Fruit fly (Drosophila melanogaster): ENCODE data around the gene CG1421.

CG1421 gene

dm6 chr2L:21902693-21903092 is at the start of gene CG1421:
CG1421 (plus strand) TSS chr2L:21902993.
- TF ChIP-seq Gug (GFP tag; IDR thresholded peaks at IDR 0.05) (no peak), CG34406 (GFP tag; optimal IDR thresholded peaks at IDR 0.05) (no peak), Smox (GFP tag; optimal IDR thresholded peaks at IDR 0.05) (no peak), CG3032 (tag; optimal IDR thresholded peaks at IDR 0.05) (no peak), CG11294 (GFP tag; IDR thresholded peaks at IDR 0.05) (no peak), CG15336 (GFP tag; IDR thresholded peaks at IDR 0.05) (no peak), achi (GFP tag; optimal IDR thresholded peaks at IDR 0.05) (no peak), net (GFP tag; optimal IDR thresholded peaks at IDR 0.05) (no peak), CG6854 (GFP tag; optimal IDR thresholded peaks at IDR 0.05) (no peak)

- TF ChIP-seq CG10631 (GFP tag; optimal IDR thresholded peaks at IDR 0.05) (no peak), Sox102F (GFP tag; optimal IDR thresholded peaks at IDR 0.05) (no peak), OdsH (GFP tag; optimal IDR thresholded peaks at IDR 0.05) (no peak), esn (GFP tag; optimal IDR thresholded peaks at IDR 0.05) (no peak), CG16779 (tag; optimal IDR thresholded peaks at IDR 0.05) (no peak), CG6163 (GFP tag; IDR thresholded peaks at IDR 0.05) (no peak), Eip75B (GFP tag; optimal IDR thresholded peaks at IDR 0.05) (no peak), Gug (GFP tag; IDR thresholded peaks at IDR 0.05) (no peak), CG4318 (GFP tag; optimal IDR thresholded peaks at IDR 0.05) (no peak), acj6 (GFP tag; optimal IDR thresholded peaks at IDR 0.05) (no peak), Sox14 (GFP tag; optimal IDR thresholded peaks at IDR 0.05) (no peak), CG6276 (GFP tag; optimal IDR thresholded peaks at IDR 0.05) (no peak), CG15336 (GFP tag; IDR thresholded peaks at IDR 0.05) (no peak)
Observed at dm6 chr2L:21853416-21853815, 49.4 kb upstream of the CG1421 start.

dm6 chr2L:21855064-21855463 is 47.7 kb upstream of the CG1421 start:
- TF ChIP-seq Lpt (GFP tag; optimal IDR thresholded peaks at IDR 0.05) (no peak), Hr38 (GFP tag; optimal IDR thresholded peaks at IDR 0.05) (no peak), dac (GFP tag; optimal IDR thresholded peaks at IDR 0.05) (no peak), Eip75B (GFP tag; optimal IDR thresholded peaks at IDR 0.05) (no peak), CG6163 (GFP tag; IDR thresholded peaks at IDR 0.05) (no peak), ss (GFP tag; optimal IDR thresholded peaks at IDR 0.05) (no peak), CG1621 (tag; optimal IDR thresholded peaks at IDR 0.05) (no peak), vri (GFP tag; optimal IDR thresholded peaks at IDR 0.05) (no peak), CG9139 (GFP tag; optimal IDR thresholded peaks at IDR 0.05) (no peak)

- TF ChIP-seq CG6808 (GFP tag; optimal IDR thresholded peaks at IDR 0.05) = no peak
- no peak for TF ChIP-seq CG11294 (GFP tag; IDR thresholded peaks at IDR 0.05)
- no peak for TF ChIP-seq Ets96B (tag; optimal IDR thresholded peaks at IDR 0.05)
- TF ChIP-seq CG10631 (GFP tag; optimal IDR thresholded peaks at IDR 0.05) = no peak
Observed at dm6 chr2L:21855824-21856223, 47.0 kb upstream of the CG1421 start.

dm6 chr2L:21857744-21858143 is 45.0 kb upstream of the CG1421 start:
- no peak for TF ChIP-seq svp (GFP tag)
- TF ChIP-seq CG6854 (GFP tag; optimal IDR thresholded peaks at IDR 0.05) = no peak
- no peak for TF ChIP-seq Ets96B (tag; optimal IDR thresholded peaks at IDR 0.05)
- TF ChIP-seq net (GFP tag; optimal IDR thresholded peaks at IDR 0.05) = no peak
- TF ChIP-seq dac (GFP tag; optimal IDR thresholded peaks at IDR 0.05) = no peak
- TF ChIP-seq achi (GFP tag; optimal IDR thresholded peaks at IDR 0.05) = no peak
- no peak for TF ChIP-seq vri (GFP tag; optimal IDR thresholded peaks at IDR 0.05)
- no peak for TF ChIP-seq acj6 (GFP tag; optimal IDR thresholded peaks at IDR 0.05)
- TF ChIP-seq CG8632 (GFP tag; optimal IDR thresholded peaks at IDR 0.05) = no peak
- no peak for TF ChIP-seq CG9139 (GFP tag; optimal IDR thresholded peaks at IDR 0.05)
- TF ChIP-seq fd85E (GFP tag; optimal IDR thresholded peaks at IDR 0.05) = no peak
- no peak for TF ChIP-seq CG11294 (GFP tag; IDR thresholded peaks at IDR 0.05)

- TF ChIP-seq Sox14 (GFP tag; optimal IDR thresholded peaks at IDR 0.05) (no peak), Gug (GFP tag; IDR thresholded peaks at IDR 0.05) (no peak), CG7368 (GFP tag; optimal IDR thresholded peaks at IDR 0.05) (no peak), svp (GFP tag) (peak; percentile 40), OdsH (GFP tag; optimal IDR thresholded peaks at IDR 0.05) (no peak)
Observed at dm6 chr2L:21860566-21860965, 42.2 kb upstream of the CG1421 start.

All from whole organism, prepupa.